Fruit fly (Drosophila melanogaster) whole organism, embryonic: ENCODE results near the gene kin17.
A peak's percentile ranks its signal among the peaks of the same experiment; 100 is the strongest.

Experiments
- Atf3 ChIP-seq: fragments of 200-800 bp; sonication (Bioruptor generic); optimal IDR thresholded peaks from 3 replicates; lab custom pipeline; 2016; ENCODE audit warnings: missing biosample characterization, missing genetic modification characterization
- Atf6 ChIP-seq: fragments of 200-800 bp; sonication (Bioruptor generic); IDR thresholded peaks from 2 replicates; pipeline ENCODE4 v1.3.6; 2022; ENCODE audit warnings: missing biosample characterization, missing genetic modification characterization
- C15 ChIP-seq: fragments of 200-800 bp; sonication (Bioruptor generic); IDR thresholded peaks from 3 replicates; pipeline ENCODE4 v1.3.6; 2022; ENCODE audit warnings: missing biosample characterization, missing genetic modification characterization
- CG12104 ChIP-seq: fragments of 200-800 bp; sonication (Bioruptor generic); optimal IDR thresholded peaks from 3 replicates; lab custom pipeline; 2016; ENCODE audit warnings: missing biosample characterization, missing genetic modification characterization
- CG12391 ChIP-seq: fragments of 200-800 bp; sonication (Bioruptor generic); optimal IDR thresholded peaks from 3 replicates; lab custom pipeline; 2018; ENCODE audit warnings: missing biosample characterization, mild to moderate bottlenecking, missing genetic modification characterization, moderate library complexity
- CG12744 ChIP-seq: fragments of 200-800 bp; sonication (Bioruptor generic); optimal IDR thresholded peaks from 2 replicates; lab custom pipeline; 2016; ENCODE audit warnings: missing biosample characterization, missing genetic modification characterization
- CG1603 ChIP-seq: fragments of 200-800 bp; sonication (Bioruptor generic); optimal IDR thresholded peaks from 2 replicates; lab custom pipeline; 2019; ENCODE audit warnings: missing biosample characterization, mild to moderate bottlenecking, missing genetic modification characterization, moderate library complexity
- CG1647 ChIP-seq: fragments of 200-800 bp; sonication (Bioruptor generic); optimal IDR thresholded peaks from 3 replicates; lab custom pipeline; 2016; ENCODE audit warnings: missing biosample characterization, missing genetic modification characterization
- CG16863 ChIP-seq: fragments of 200-800 bp; sonication (Bioruptor generic); optimal IDR thresholded peaks from 3 replicates; lab custom pipeline; 2016; ENCODE audit warnings: missing biosample characterization, missing genetic modification characterization
- CG17186 ChIP-seq: fragments of 200-800 bp; sonication (Bioruptor generic); optimal IDR thresholded peaks from 3 replicates; lab custom pipeline; 2017; ENCODE audit warnings: missing biosample characterization, missing genetic modification reagents, missing genetic modification characterization
- CG2116 ChIP-seq: fragments of 200-800 bp; sonication (Bioruptor generic); optimal IDR thresholded peaks from 3 replicates; lab custom pipeline; 2018; ENCODE audit warnings: missing biosample characterization, mild to moderate bottlenecking, missing genetic modification characterization
- CG3995 ChIP-seq: fragments of 200-800 bp; sonication (Bioruptor generic); optimal IDR thresholded peaks from 3 replicates; lab custom pipeline; 2016; ENCODE audit warnings: missing biosample characterization, missing genetic modification characterization
- CG43689 ChIP-seq: fragments of 200-800 bp; sonication (Bioruptor generic); IDR thresholded peaks from 2 replicates; pipeline ENCODE4 v1.3.6; 2022; ENCODE audit warnings: missing biosample characterization, missing genetic modification characterization
- CG6175 ChIP-seq: fragments of 200-800 bp; sonication (Bioruptor generic); IDR thresholded peaks from 3 replicates; pipeline ENCODE4 v1.3.6; 2022; ENCODE audit warnings: missing biosample characterization, missing genetic modification characterization
- CG9797 ChIP-seq: fragments of 200-800 bp; sonication (Bioruptor generic); optimal IDR thresholded peaks from 3 replicates; lab custom pipeline; 2018; ENCODE audit warnings: missing biosample characterization, mild to moderate bottlenecking, missing genetic modification characterization
- CG9932 ChIP-seq: fragments of 200-800 bp; sonication (Bioruptor generic); IDR thresholded peaks from 2 replicates; pipeline ENCODE4 v1.3.6; 2022; ENCODE audit warnings: missing biosample characterization, missing genetic modification characterization
- Dfd ChIP-seq, 2 experiments: fragments of >200 bp; optimal IDR thresholded peaks; 2 replicates each; lab custom pipeline; 2017; ENCODE audit warnings: missing biosample characterization in 2 of 2, missing genetic modification characterization in 2 of 2
- Dp ChIP-seq: fragments of 200-800 bp; sonication (Bioruptor generic); optimal IDR thresholded peaks from 2 replicates; lab custom pipeline; 2018; ENCODE audit warnings: missing biosample characterization, mild to moderate bottlenecking, missing genetic modification characterization, moderate library complexity
- Dref ChIP-seq: fragments of 200-800 bp; sonication (Bioruptor generic); IDR thresholded peaks from 2 replicates; pipeline ENCODE4 v1.3.6; 2022; ENCODE audit warnings: missing biosample characterization, missing genetic modification characterization
- E2f2 ChIP-seq: fragments of 200-800 bp; sonication (Bioruptor generic); IDR thresholded peaks from 2 replicates; pipeline ENCODE4 v1.3.6; 2022; ENCODE audit warnings: missing biosample characterization, missing genetic modification characterization
- Ets97D ChIP-seq: fragments of 200-800 bp; sonication (Bioruptor generic); optimal IDR thresholded peaks from 3 replicates; lab custom pipeline; 2016; ENCODE audit warnings: missing biosample characterization, missing genetic modification characterization
- Fer1 ChIP-seq: fragments of 200-800 bp; sonication (Bioruptor generic); optimal IDR thresholded peaks from 2 replicates; lab custom pipeline; 2017; ENCODE audit warnings: missing biosample characterization, mild to moderate bottlenecking, missing genetic modification characterization
- HmgD ChIP-seq: fragments of 200-800 bp; sonication (Bioruptor generic); optimal IDR thresholded peaks from 3 replicates; lab custom pipeline; 2016; ENCODE audit warnings: missing biosample characterization, missing genetic modification characterization
- MESR4 ChIP-seq: fragments of 200-800 bp; sonication (Bioruptor generic); optimal IDR thresholded peaks from 2 replicates; lab custom pipeline; 2018; ENCODE audit warnings: missing biosample characterization, mild to moderate bottlenecking, missing genetic modification characterization, moderate library complexity
- Med ChIP-seq: fragments of 200-800 bp; sonication (Bioruptor generic); peaks from one replicate; lab custom pipeline; 2016; ENCODE audit warnings: missing biosample characterization, missing genetic modification characterization, mild to moderate bottlenecking, inconsistent platforms, moderate library complexity
- Mes4 ChIP-seq: fragments of 200-800 bp; sonication (Bioruptor generic); optimal IDR thresholded peaks from 2 replicates; lab custom pipeline; 2016; ENCODE audit warnings: missing biosample characterization, missing genetic modification characterization
- Sin3A ChIP-seq: fragments of >200 bp; optimal IDR thresholded peaks from 2 replicates; lab custom pipeline; 2018
- TFAM ChIP-seq: fragments of 200-800 bp; sonication (Bioruptor generic); optimal IDR thresholded peaks from 2 replicates; lab custom pipeline; 2017; ENCODE audit warnings: missing biosample characterization, missing genetic modification characterization, inconsistent platforms
- Vsx1 ChIP-seq: fragments of 200-800 bp; sonication (Bioruptor generic); optimal IDR thresholded peaks from 2 replicates; lab custom pipeline; 2017; ENCODE audit warnings: missing biosample characterization, mild to moderate bottlenecking, missing genetic modification characterization, missing genetic modification reagents
- bab2 ChIP-seq: fragments of 200-800 bp; sonication (Bioruptor generic); optimal IDR thresholded peaks from 2 replicates; lab custom pipeline; 2016; ENCODE audit warnings: missing biosample characterization, missing genetic modification characterization
- caup ChIP-seq: fragments of 200-800 bp; sonication (Bioruptor generic); optimal IDR thresholded peaks from 3 replicates; lab custom pipeline; 2017; ENCODE audit warnings: missing biosample characterization, mild to moderate bottlenecking, missing genetic modification characterization, moderate library complexity; ENCODE audit not compliant: severe bottlenecking
- cg ChIP-seq: fragments of 200-800 bp; sonication (Bioruptor generic); optimal IDR thresholded peaks from 3 replicates; lab custom pipeline; 2019; ENCODE audit warnings: missing biosample characterization, mild to moderate bottlenecking, missing genetic modification characterization, moderate library complexity
- crp ChIP-seq, 2 experiments: fragments of 200-800 bp; sonication (Bioruptor generic); optimal IDR thresholded peaks; 2 replicates in 1 of 2; 3 replicates in 1 of 2; lab custom pipeline; 2017; ENCODE audit warnings: missing biosample characterization in 2 of 2, missing genetic modification characterization in 2 of 2, mild to moderate bottlenecking in 1 of 2, moderate library complexity in 1 of 2
- eyg ChIP-seq: fragments of 200-800 bp; sonication (Bioruptor generic); optimal IDR thresholded peaks from 3 replicates; lab custom pipeline; 2016; ENCODE audit warnings: missing biosample characterization, missing genetic modification characterization
- gfzf ChIP-seq: fragments of 200-800 bp; sonication (Bioruptor generic); optimal IDR thresholded peaks from 2 replicates; lab custom pipeline; 2016; ENCODE audit warnings: missing biosample characterization, mild to moderate bottlenecking, missing genetic modification characterization, moderate library complexity
- ham ChIP-seq: fragments of 200-800 bp; sonication (Bioruptor generic); IDR thresholded peaks from 2 replicates; pipeline ENCODE4 v1.3.6; 2022; ENCODE audit warnings: missing biosample characterization, missing genetic modification characterization
- her ChIP-seq: fragments of 200-800 bp; sonication (Bioruptor generic); optimal IDR thresholded peaks from 2 replicates; lab custom pipeline; 2016; ENCODE audit warnings: missing biosample characterization, missing genetic modification characterization
- hkb ChIP-seq, 2 experiments: fragments of 200-800 bp in 1 of 2; fragments of >200 bp in 1 of 2; sonication (Bioruptor generic) in 1 of 2; IDR thresholded peaks in 1 of 2; optimal IDR thresholded peaks in 1 of 2; 2 replicates each; pipeline versions ENCODE4 v1.3.6 to Lab custom; 2017 to 2022; ENCODE audit warnings: missing biosample characterization in 1 of 2, missing genetic modification characterization in 1 of 2
- inv ChIP-seq: fragments of 200-800 bp; sonication (Bioruptor generic); IDR thresholded peaks from 2 replicates; pipeline ENCODE4 v1.3.6; 2022; ENCODE audit warnings: missing biosample characterization, missing genetic modification characterization; ENCODE audit not compliant: partially characterized antibody
- ken ChIP-seq: fragments of 200-800 bp; sonication (Bioruptor generic); IDR thresholded peaks from 3 replicates; pipeline ENCODE4 v1.3.6; 2022; ENCODE audit warnings: missing biosample characterization, missing genetic modification characterization
- mld ChIP-seq: fragments of 200-800 bp; sonication (Bioruptor generic); IDR thresholded peaks from 3 replicates; pipeline ENCODE4 v1.3.6; 2022; ENCODE audit warnings: missing biosample characterization, missing genetic modification characterization; ENCODE audit not compliant: partially characterized antibody
- nmo ChIP-seq: fragments of 200-800 bp; sonication (Bioruptor generic); optimal IDR thresholded peaks from 2 replicates; lab custom pipeline; 2018; ENCODE audit warnings: missing biosample characterization, mild to moderate bottlenecking, missing genetic modification characterization, moderate library complexity
- phol ChIP-seq: fragments of 200-800 bp; sonication (Bioruptor generic); optimal IDR thresholded peaks from 3 replicates; lab custom pipeline; 2018; ENCODE audit warnings: missing biosample characterization, mild to moderate bottlenecking, missing genetic modification characterization, moderate library complexity
- repo ChIP-seq: fragments of 200-800 bp; sonication (Bioruptor generic); optimal IDR thresholded peaks from 2 replicates; lab custom pipeline; 2016; ENCODE audit warnings: missing biosample characterization, missing genetic modification characterization
- schlank ChIP-seq: fragments of 200-800 bp; sonication (Bioruptor generic); optimal IDR thresholded peaks from 2 replicates; lab custom pipeline; 2018; ENCODE audit warnings: missing biosample characterization, mild to moderate bottlenecking, missing genetic modification characterization
- seq ChIP-seq: fragments of 200-800 bp; sonication (Bioruptor generic); IDR thresholded peaks from 2 replicates; pipeline ENCODE4 v1.3.6; 2022; ENCODE audit warnings: missing biosample characterization, missing genetic modification characterization
- shn ChIP-seq: fragments of 200-800 bp; sonication (Bioruptor generic); optimal IDR thresholded peaks from 3 replicates; lab custom pipeline; 2016; ENCODE audit warnings: missing biosample characterization, missing genetic modification characterization
- slbo ChIP-seq: fragments of 200-800 bp; sonication (Bioruptor generic); IDR thresholded peaks from 2 replicates; pipeline ENCODE4 v1.3.6; 2022; ENCODE audit warnings: missing biosample characterization, missing genetic modification characterization
- so ChIP-seq: fragments of 200-800 bp; sonication (Bioruptor generic); IDR thresholded peaks from 3 replicates; pipeline ENCODE4 v1.3.6; 2022; ENCODE audit warnings: missing biosample characterization, missing genetic modification characterization
- stwl ChIP-seq: fragments of 200-800 bp; sonication (Bioruptor generic); optimal IDR thresholded peaks from 3 replicates; lab custom pipeline; 2018; ENCODE audit warnings: missing biosample characterization, mild to moderate bottlenecking, missing genetic modification characterization, moderate library complexity
- vfl ChIP-seq: fragments of 200-800 bp; sonication (Bioruptor generic); optimal IDR thresholded peaks from 2 replicates; lab custom pipeline; 2016; ENCODE audit warnings: missing biosample characterization, missing genetic modification characterization

kin17 gene

dm6 chr3L:20313469-20313868 is 43.1 kb upstream of the kin17 start, which contains the start of gene alphaSnap (continued):
- TF ChIP-seq HmgD (GFP tag; lab: Kevin White, UChicago) (peak; percentile 42), Ets97D (GFP tag; lab: Kevin White, UChicago) (peak; percentile 56), Sin3A (peak; percentile 45), CG3995 (GFP tag; lab: Kevin White, UChicago) (peak; percentile 32), Dref (GFP tag; lab: Robert Waterston, UW) (0 out of 2 replicates have a peak, but pooled peaks have one; percentile 28), CG1647 (GFP tag; lab: Kevin White, UChicago) (peak; percentile 14), C15 (no peak), ken (GFP tag; lab: Robert Waterston, UW) (0 out of 3 replicates have a peak, but pooled peaks have one; percentile 37), crp (GFP tag; optimal IDR thresholded peaks at IDR 0.05; lab: Kevin White, UChicago) (peak in 1 of 2 experiments; percentile 47), CG16863 (GFP tag; lab: Kevin White, UChicago) (no peak), CG1603 (tag; lab: Kevin White, UChicago) (peak; percentile 74), schlank (tag; lab: Kevin White, UChicago) (no peak), Dp (GFP tag; lab: Kevin White, UChicago) (peak; percentile 78), E2f2 (peak; percentile 83), Fer1 (GFP tag; lab: Kevin White, UChicago) (peak; percentile 15), Mes4 (GFP tag; lab: Kevin White, UChicago) (no peak), CG12104 (no peak), CG9932 (peak; percentile 43; the same call in 1 of the 2 replicates), Atf6 (peak; percentile 11; the same call in 1 of the 2 replicates), nmo (GFP tag; lab: Kevin White, UChicago) (peak; percentile 51), CG12391 (tag; lab: Kevin White, UChicago) (peak; percentile 23), mld (no peak), TFAM (GFP tag; lab: Kevin White, UChicago) (no peak), caup (peak; percentile 50), CG17186 (GFP tag; lab: Kevin White, UChicago) (peak; percentile 61), CG9797 (peak; percentile 96), CG6175 (no peak), Dfd (GFP tag; optimal IDR thresholded peaks at IDR 0.05; lab: Kevin White, UChicago) (no peak), vfl (GFP tag; lab: Kevin White, UChicago) (no peak), CG2116 (GFP tag; lab: Kevin White, UChicago) (peak; percentile 53), slbo (peak; percentile 49), bab2 (no peak), eyg (GFP tag; lab: Kevin White, UChicago) (no peak), shn (peak; percentile 17), stwl (peak; percentile 94), ham (GFP tag; lab: Robert Waterston, UW) (no peak), hkb (optimal IDR thresholded peaks at IDR 0.05; lab: Kevin White, UChicago) (no peak), hkb (GFP tag; IDR thresholded peaks at IDR 0.05; lab: Robert Waterston, UW) (no peak; the same call in 1 of the 2 replicates), CG12744 (GFP tag; lab: Kevin White, UChicago) (no peak), so (GFP tag; lab: Robert Waterston, UW) (no peak), cg (peak; percentile 4), MESR4 (GFP tag; lab: Kevin White, UChicago) (peak; percentile 96), inv (GFP tag; lab: Robert Waterston, UW) (no peak), gfzf (peak; percentile 85), Vsx1 (GFP tag; lab: Kevin White, UChicago) (no peak), Med (GFP tag; lab: Kevin White, UChicago) (peak; percentile 90), phol (tag; lab: Kevin White, UChicago) (peak; percentile 61), CG43689 (GFP tag; lab: Robert Waterston, UW) (no peak), seq (peak; percentile 45; the same call in 1 of the 2 replicates), repo (GFP tag; lab: Kevin White, UChicago) (no peak), Atf3 (GFP tag; lab: Kevin White, UChicago) (no peak), her (peak; percentile 20)
